Worm (Caenorhabditis elegans) whole organism, L1 larva: ENCODE results near the gene drd-1.
A peak's percentile ranks its signal among the peaks of the same experiment; 100 is the strongest.

Experiments
- C16A3.4 ChIP-seq: fragments of 150-350 bp; optimal IDR thresholded peaks from 2 replicates; lab custom pipeline; 2014; ENCODE audit warnings: missing biosample characterization, missing genetic modification characterization
- C34B4.2 ChIP-seq: sonication (generic microtip); optimal IDR thresholded peaks from 2 replicates; lab custom pipeline; 2017; ENCODE audit warnings: mild to moderate bottlenecking, missing genetic modification characterization, missing compliant biosample characterization
- F16B12.6 ChIP-seq: fragments of 150-350 bp; optimal IDR thresholded peaks from 2 replicates; lab custom pipeline; 2014; ENCODE audit warnings: missing biosample characterization, missing genetic modification characterization
- blmp-1 ChIP-seq: fragments of 150-350 bp; optimal IDR thresholded peaks from 2 replicates; lab custom pipeline; 2014; ENCODE audit warnings: missing biosample characterization, missing genetic modification characterization
- dpl-1 ChIP-seq, 3 experiments: fragments of 150-350 bp in 2 of 3; sonication (generic microtip) in 1 of 3; optimal IDR thresholded peaks; 2 replicates each; lab custom pipeline; 2014 to 2017; ENCODE audit warnings: missing biosample characterization in 3 of 3, missing genetic modification characterization in 3 of 3, missing genetic modification reagents in 3 of 3
- efl-1 ChIP-seq, 4 experiments: fragments of 150-350 bp; optimal IDR thresholded peaks in 3 of 4; peaks in 1 of 4; 1 replicate in 1 of 4; 2 replicates in 3 of 4; lab custom pipeline; 2014; ENCODE audit warnings: missing biosample characterization in 2 of 4, missing genetic modification characterization in 2 of 4, missing genetic modification reagents in 2 of 4
- efl-3 ChIP-seq: fragments of 200-800 bp; sonication (Bioruptor generic); optimal IDR thresholded peaks from 2 replicates; lab custom pipeline; 2018; ENCODE audit warnings: mild to moderate bottlenecking, missing genetic modification characterization, missing compliant biosample characterization
- egl-13 ChIP-seq: sonication (generic microtip); optimal IDR thresholded peaks from 2 replicates; lab custom pipeline; 2016; ENCODE audit warnings: missing genotype, missing genetic modification reagents, missing genetic modification characterization, missing compliant biosample characterization
- egl-27 ChIP-seq, 2 experiments: fragments of 150-350 bp in 1 of 2; sonication (generic microtip); optimal IDR thresholded peaks; 3 replicates each; lab custom pipeline; 2017 to 2018; ENCODE audit warnings: missing biosample characterization in 2 of 2, missing genetic modification characterization in 2 of 2, missing genetic modification reagents in 2 of 2
- elt-2 ChIP-seq: sonication (generic microtip); optimal IDR thresholded peaks from 2 replicates; lab custom pipeline; 2016; ENCODE audit warnings: missing genetic modification characterization, mild to moderate bottlenecking, inconsistent platforms, missing compliant biosample characterization, missing genetic modification reagents
- fkh-4 ChIP-seq: sonication (generic microtip); optimal IDR thresholded peaks from 2 replicates; lab custom pipeline; 2016; ENCODE audit warnings: missing compliant biosample characterization, missing genetic modification characterization, borderline replicate concordance
- hlh-4 ChIP-seq: sonication (generic microtip); optimal IDR thresholded peaks from 2 replicates; lab custom pipeline; 2016; ENCODE audit warnings: mild to moderate bottlenecking, missing genetic modification characterization, missing compliant biosample characterization
- hpl-2 ChIP-seq: fragments of 150-350 bp; optimal IDR thresholded peaks from 2 replicates; lab custom pipeline; 2014; ENCODE audit warnings: missing biosample characterization, missing genetic modification reagents, missing genetic modification characterization
- isw-1 ChIP-seq: fragments of 200-800 bp; sonication (Bioruptor generic); IDR thresholded peaks from 2 replicates; pipeline ENCODE4 v1.3.6; 2022; ENCODE audit warnings: missing genetic modification characterization, missing compliant biosample characterization
- jun-1 ChIP-seq: fragments of 150-350 bp; optimal IDR thresholded peaks from 2 replicates; lab custom pipeline; 2014; ENCODE audit warnings: missing biosample characterization, missing genetic modification reagents, missing genetic modification characterization
- lin-14 ChIP-seq: fragments of 200-800 bp; sonication (Bioruptor generic); optimal IDR thresholded peaks from 2 replicates; lab custom pipeline; 2018; ENCODE audit warnings: mild to moderate bottlenecking, missing genetic modification characterization, moderate library complexity, missing compliant biosample characterization
- lin-15B ChIP-seq: fragments of 150-350 bp; sonication (generic microtip); optimal IDR thresholded peaks from 3 replicates; lab custom pipeline; 2014; ENCODE audit warnings: missing biosample characterization, missing genetic modification characterization
- lin-39 ChIP-seq: fragments of 150-350 bp; optimal IDR thresholded peaks from 2 replicates; lab custom pipeline; 2014; ENCODE audit warnings: missing biosample characterization, missing genetic modification reagents, missing genetic modification characterization
- lsy-2 ChIP-seq, 2 experiments: fragments of 150-350 bp; optimal IDR thresholded peaks; 2 replicates each; lab custom pipeline; 2014; ENCODE audit warnings: missing biosample characterization in 2 of 2, missing genetic modification characterization in 2 of 2
- nhr-12 ChIP-seq: sonication (generic microtip); optimal IDR thresholded peaks from 2 replicates; lab custom pipeline; 2017; ENCODE audit warnings: missing biosample characterization, missing genetic modification characterization
- nhr-20 ChIP-seq: sonication (generic microtip); optimal IDR thresholded peaks from 2 replicates; lab custom pipeline; 2016; ENCODE audit warnings: mild to moderate bottlenecking, missing genetic modification characterization, missing compliant biosample characterization
- nhr-237 ChIP-seq: fragments of 150-350 bp; optimal IDR thresholded peaks from 2 replicates; lab custom pipeline; 2014; ENCODE audit warnings: missing biosample characterization, missing genetic modification characterization
- nhr-84 ChIP-seq: sonication (generic microtip); optimal IDR thresholded peaks from 2 replicates; lab custom pipeline; 2017; ENCODE audit warnings: missing biosample characterization, missing genetic modification characterization
- nhr-85 ChIP-seq: sonication (generic microtip); peaks from one replicate; lab custom pipeline; 2016; ENCODE audit warnings: missing genetic modification characterization, inconsistent platforms, missing compliant biosample characterization
- nhr-90 ChIP-seq: sonication (generic microtip); optimal IDR thresholded peaks from 2 replicates; lab custom pipeline; 2016; ENCODE audit warnings: mild to moderate bottlenecking, missing genetic modification characterization, missing compliant biosample characterization; ENCODE audit not compliant: poor library complexity
- pag-3 ChIP-seq: sonication (generic microtip); optimal IDR thresholded peaks from 2 replicates; lab custom pipeline; 2017; ENCODE audit warnings: missing genetic modification characterization, mild to moderate bottlenecking, missing compliant biosample characterization, antibody characterized with exemption, borderline replicate concordance; ENCODE audit not compliant: insufficient read depth
- pqm-1 ChIP-seq: sonication (generic microtip); optimal IDR thresholded peaks from 3 replicates; lab custom pipeline; 2017; ENCODE audit warnings: missing biosample characterization, missing genetic modification characterization
- rnt-1 ChIP-seq: sonication (generic microtip); optimal IDR thresholded peaks from 2 replicates; lab custom pipeline; 2016; ENCODE audit warnings: mild to moderate bottlenecking, missing genetic modification characterization, moderate library complexity, missing compliant biosample characterization
- sox-4 ChIP-seq: sonication (generic microtip); optimal IDR thresholded peaks from 2 replicates; lab custom pipeline; 2016; ENCODE audit warnings: missing genetic modification characterization, missing compliant biosample characterization
- tbx-2 ChIP-seq: sonication (generic microtip); optimal IDR thresholded peaks from 2 replicates; lab custom pipeline; 2016; ENCODE audit warnings: missing genetic modification characterization, missing compliant biosample characterization
- tlp-1 ChIP-seq: fragments of 150-350 bp; optimal IDR thresholded peaks from 2 replicates; lab custom pipeline; 2014; ENCODE audit warnings: missing biosample characterization, missing genetic modification characterization
- xbp-1 ChIP-seq: sonication (generic microtip); optimal IDR thresholded peaks from 2 replicates; lab custom pipeline; 2016; ENCODE audit warnings: missing genetic modification characterization, missing compliant biosample characterization
- zip-4 ChIP-seq: fragments of 200-800 bp; sonication (Bioruptor generic); optimal IDR thresholded peaks from 2 replicates; lab custom pipeline; 2018; ENCODE audit warnings: mild to moderate bottlenecking, missing genetic modification characterization, moderate library complexity, missing compliant biosample characterization
- ztf-11 ChIP-seq, 2 experiments: sonication (generic microtip); optimal IDR thresholded peaks; 2 replicates each; lab custom pipeline; 2016 to 2017; ENCODE audit warnings: missing genetic modification characterization in 2 of 2, missing biosample characterization in 1 of 2, missing compliant biosample characterization in 1 of 2
- ztf-4 ChIP-seq: fragments of 150-350 bp; optimal IDR thresholded peaks from 2 replicates; lab custom pipeline; 2014; ENCODE audit warnings: missing biosample characterization, missing genetic modification characterization

drd-1 gene

DNA sequence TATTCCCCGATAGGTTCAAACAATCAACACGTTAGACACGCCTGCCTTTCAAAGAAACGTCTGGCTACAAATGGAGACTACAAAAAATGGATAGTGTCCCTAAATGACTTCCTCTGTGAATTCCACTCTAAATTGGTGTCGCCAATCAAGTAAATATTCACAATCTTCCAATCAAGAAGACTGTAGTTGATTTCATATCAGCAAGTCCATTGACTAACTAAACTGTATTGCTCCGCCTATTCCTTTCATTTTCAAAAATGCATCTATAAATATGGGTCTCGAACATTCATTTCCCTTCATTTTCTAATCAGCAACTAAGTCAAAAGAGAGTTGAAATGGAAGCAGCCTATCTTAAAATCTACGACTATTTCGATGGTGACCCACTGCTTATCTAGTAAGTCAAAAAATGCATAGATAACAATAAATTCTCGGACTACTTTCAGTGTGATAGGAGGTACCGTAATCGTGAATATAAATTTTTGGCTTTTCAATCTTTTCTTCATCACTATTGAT lies at the start of gene drd-1:
drd-1 (plus strand) TSS at position 51 of the 513 bp plus-strand sequence.
- TF ChIP-seq hlh-4 (tag; lab: Kevin White, UChicago): no peak
- TF ChIP-seq tbx-2 (tag; lab: Kevin White, UChicago): no peak
- peak; percentile 77 for TF ChIP-seq pqm-1 (tag; lab: Kevin White, UChicago)
- TF ChIP-seq elt-2 (tag; lab: Kevin White, UChicago): peak; percentile 97
- TF ChIP-seq lin-39 (tag; lab: Kevin White, UChicago): no peak
- no peak for TF ChIP-seq nhr-237 (tag; lab: Kevin White, UChicago)
- peak; percentile 31 for TF ChIP-seq jun-1 (tag; lab: Kevin White, UChicago)
- TF ChIP-seq nhr-20 (tag; lab: Kevin White, UChicago): peak; percentile 57
- no peak for TF ChIP-seq nhr-85 (tag; lab: Kevin White, UChicago)
- TF ChIP-seq fkh-4 (tag; lab: Kevin White, UChicago): no peak
- TF ChIP-seq hpl-2 (GFP tag; lab: Kevin White, UChicago): no peak
- TF ChIP-seq lin-14: peak; percentile 10
- no peak for TF ChIP-seq zip-4
- TF ChIP-seq tlp-1: peak; percentile 11
- TF ChIP-seq efl-1 (optimal IDR thresholded peaks at IDR 0.05; lab: Kevin White, UChicago): no peak
- TF ChIP-seq efl-1 (GFP tag; optimal IDR thresholded peaks at IDR 0.05 in 1 of 2; lab: Kevin White, UChicago): peak in 1 of 2 experiments; percentile 66
- TF ChIP-seq xbp-1 (tag; lab: Kevin White, UChicago): no peak
- TF ChIP-seq efl-3 (GFP tag; lab: Kevin White, UChicago): no peak
- TF ChIP-seq C34B4.2 (tag; lab: Kevin White, UChicago): no peak
- no peak for TF ChIP-seq C16A3.4 (tag; lab: Kevin White, UChicago)
- TF ChIP-seq pag-3: no peak
- no peak for TF ChIP-seq sox-4
- TF ChIP-seq nhr-12 (tag; lab: Kevin White, UChicago): no peak
- no peak for TF ChIP-seq F16B12.6 (tag; lab: Kevin White, UChicago)

DNA sequence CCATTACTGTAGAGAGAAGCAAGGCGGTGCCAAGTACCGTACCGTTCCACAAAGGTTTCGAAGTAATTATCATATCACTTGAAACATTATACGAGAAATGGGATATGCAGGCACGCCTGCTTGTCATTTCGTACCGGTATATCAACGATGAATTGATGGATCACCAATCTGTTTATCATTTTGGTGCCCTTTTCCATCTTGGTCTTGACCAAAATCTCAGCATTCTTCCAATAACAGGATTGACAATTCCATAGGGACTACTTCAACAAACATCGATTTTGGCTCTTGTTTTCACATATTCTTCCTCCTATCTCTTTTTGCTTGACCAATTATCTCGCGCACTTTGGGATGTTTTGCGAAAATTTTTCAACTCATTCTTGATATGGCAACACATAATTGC lies 48.7 kb upstream of the drd-1 start:
- TF ChIP-seq rnt-1 (tag; lab: Kevin White, UChicago) (no peak), egl-27 (tag; optimal IDR thresholded peaks at IDR 0.05; lab: Kevin White, UChicago) (no peak), egl-13 (tag; lab: Kevin White, UChicago) (no peak), tbx-2 (tag; lab: Kevin White, UChicago) (no peak), nhr-90 (no peak), nhr-84 (tag; lab: Kevin White, UChicago) (no peak), isw-1 (GFP tag; lab: Robert Waterston, UW) (no peak)

DNA sequence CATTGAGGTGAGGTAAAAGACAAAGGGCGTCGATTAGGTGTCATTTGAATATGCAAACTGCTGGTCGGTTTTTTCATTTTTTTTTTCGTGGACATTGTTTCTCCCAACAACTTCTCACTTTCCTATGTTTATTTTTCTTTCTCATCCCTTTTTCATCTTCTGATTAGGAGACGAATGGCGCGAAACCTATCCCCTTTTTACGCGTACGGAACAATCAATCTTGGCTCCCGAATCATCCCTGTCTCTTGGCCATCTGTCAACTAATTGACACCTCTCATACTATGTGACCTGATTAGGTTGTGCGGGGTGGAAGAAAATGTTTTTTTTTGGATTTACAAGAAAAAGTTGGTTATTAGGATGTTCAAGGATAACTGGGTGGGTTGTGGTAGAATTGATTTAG lies 43.0 kb upstream of the drd-1 start:
- TF ChIP-seq blmp-1 (tag; lab: Kevin White, UChicago): peak; percentile 75
- TF ChIP-seq ztf-11 (tag; optimal IDR thresholded peaks at IDR 0.05; lab: Kevin White, UChicago): no peak

DNA sequence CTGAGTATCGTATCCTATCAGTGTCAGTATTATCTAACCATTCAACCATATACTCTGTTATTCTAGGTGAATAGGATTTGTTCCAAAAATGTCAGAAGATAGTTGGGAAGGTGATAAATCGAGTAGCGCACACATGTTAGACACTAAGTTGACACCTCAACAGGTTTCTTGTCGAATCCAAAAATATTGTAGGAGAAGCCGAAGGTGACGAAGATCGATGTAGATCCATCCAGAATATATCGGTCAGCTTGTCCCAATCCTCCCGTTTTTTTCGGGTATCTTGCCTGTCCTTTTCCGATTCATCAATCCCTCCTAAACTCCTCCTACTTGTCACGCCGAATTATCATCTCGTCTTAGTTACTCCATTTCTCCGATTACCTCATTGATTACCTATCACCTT lies 42.2 kb upstream of the drd-1 start:
- TF ChIP-seq blmp-1 (tag; lab: Kevin White, UChicago) (peak; percentile 37), ztf-4 (no peak), dpl-1 (GFP tag; optimal IDR thresholded peaks at IDR 0.05; lab: Kevin White, UChicago) (no peak), lsy-2 (tag; optimal IDR thresholded peaks at IDR 0.05; lab: Kevin White, UChicago) (no peak), efl-1 (optimal IDR thresholded peaks at IDR 0.05; lab: Kevin White, UChicago) (no peak), efl-1 (GFP tag; optimal IDR thresholded peaks at IDR 0.05 in 1 of 2; lab: Kevin White, UChicago) (peak in 1 of 2 experiments; percentile 30)
- TF ChIP-seq, all 84 proteins: peak for 2

DNA sequence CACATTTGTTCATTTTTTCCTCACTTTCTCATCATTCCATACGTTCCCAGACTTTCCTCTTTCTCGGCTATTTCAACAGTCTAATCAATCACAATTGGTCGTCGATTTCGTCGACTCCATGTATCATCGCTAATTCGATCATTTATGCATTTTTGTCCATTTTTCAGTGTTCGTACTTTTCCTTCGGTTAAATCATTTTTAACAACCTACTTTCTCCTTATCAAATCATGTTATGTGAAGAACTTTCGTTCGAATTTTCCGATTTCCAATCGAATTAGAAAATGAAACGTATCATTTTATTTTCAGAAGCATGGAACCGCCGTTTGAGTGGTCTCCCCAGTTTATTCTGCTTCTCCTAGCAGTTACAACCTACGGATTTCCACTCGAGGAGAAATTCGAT lies 41.5 kb upstream of the drd-1 start, which contains the start of gene eff-1:
eff-1 (plus strand) TSS at position 301 of the 400 bp plus-strand sequence.
- no peak for TF ChIP-seq C34B4.2 (tag; lab: Kevin White, UChicago)
- TF ChIP-seq lin-15B (tag; lab: Kevin White, UChicago): no peak
- no peak for TF ChIP-seq efl-1 (optimal IDR thresholded peaks at IDR 0.05; lab: Kevin White, UChicago)
- TF ChIP-seq efl-1 (GFP tag; optimal IDR thresholded peaks at IDR 0.05 in 1 of 2; lab: Kevin White, UChicago): peak in 1 of 2 experiments; percentile 50
- TF ChIP-seq, all 84 proteins: peak for 1
